Worm (Caenorhabditis elegans): ENCODE data around the gene B0507.6.
A peak's percentile ranks its signal among the peaks of the same experiment; 100 is the strongest.

The B0507.6 gene

ce11 chrV:8785526-8785925, 39.6 kb downstream of the B0507.6 start (continued):
- TF ChIP-seq Y105C5A.15 (GFP tag; IDR thresholded peaks at IDR 0.05) (no peak), Y5F2A.4 (GFP tag; optimal IDR thresholded peaks at IDR 0.05) (no peak), lin-1 (GFP tag; IDR thresholded peaks at IDR 0.05) (no peak), F37D6.2 (tag; optimal IDR thresholded peaks at IDR 0.05) (no peak), zfp-2 (tag; optimal IDR thresholded peaks at IDR 0.05) (no peak), ceh-28 (tag; optimal IDR thresholded peaks at IDR 0.05) (no peak), zfp-3 (GFP tag; conservative IDR thresholded peaks at IDR 0.05) (0 out of 2 replicates have a peak, but pooled peaks have one; percentile 39), php-3 (GFP tag; IDR thresholded peaks at IDR 0.05) (0 out of 2 replicates have a peak, but pooled peaks have one; percentile 29), zip-11 (GFP tag; IDR thresholded peaks at IDR 0.05) (no peak), pqm-1 (tag; optimal IDR thresholded peaks at IDR 0.05) (no peak), mxl-3 (GFP tag; optimal IDR thresholded peaks at IDR 0.05) (peak; percentile 24), nhr-102 (tag; optimal IDR thresholded peaks at IDR 0.05) (peak; percentile 12), R02D3.7 (tag; optimal IDR thresholded peaks at IDR 0.05) (no peak), mes-2 (tag; optimal IDR thresholded peaks at IDR 0.05; ENCODE audit: poor library complexity, severe bottlenecking) (no peak), fos-1 (tag; optimal IDR thresholded peaks at IDR 0.05) (no peak), nhr-10 (tag; optimal IDR thresholded peaks at IDR 0.05) (no peak), dmd-9 (GFP tag; IDR thresholded peaks at IDR 0.05) (no peak), dpl-1 (GFP tag; optimal IDR thresholded peaks at IDR 0.05) (no peak), mdl-1 (tag; optimal IDR thresholded peaks at IDR 0.05) (peak in 1 of 2 experiments; percentile 25), nhr-28 (tag; optimal IDR thresholded peaks at IDR 0.05) (peak; percentile 27), daf-19 (GFP tag; conservative IDR thresholded peaks at IDR 0.05) (no peak), nhr-111 (GFP tag; optimal IDR thresholded peaks at IDR 0.05) (no peak), ztf-7 (tag; optimal IDR thresholded peaks at IDR 0.05) (no peak), lin-13 (GFP tag; optimal IDR thresholded peaks at IDR 0.05) (no peak), tra-1 (GFP tag; IDR thresholded peaks at IDR 0.05) (no peak), jun-1 (tag; optimal IDR thresholded peaks at IDR 0.05) (no peak), hmg-1.1 (GFP tag; IDR thresholded peaks at IDR 0.05) (peak; percentile 73), lin-39 (tag; optimal IDR thresholded peaks at IDR 0.05) (no peak), Y75B8A.6 (GFP tag; IDR thresholded peaks at IDR 0.05) (no peak), mdt-29 (GFP tag; IDR thresholded peaks at IDR 0.05) (no peak), lin-38 (GFP tag; IDR thresholded peaks at IDR 0.05) (no peak), spr-3 (GFP tag; optimal IDR thresholded peaks at IDR 0.05) (no peak), attf-4 (tag; optimal IDR thresholded peaks at IDR 0.05) (no peak), ctbp-1 (GFP tag; IDR thresholded peaks at IDR 0.05) (no peak), rbr-2 (tag; optimal IDR thresholded peaks at IDR 0.05) (peak; percentile 10), snpc-4 (tag; optimal IDR thresholded peaks at IDR 0.05) (no peak), tag-97 (GFP tag; IDR thresholded peaks at IDR 0.05) (no peak), set-16 (GFP tag; IDR thresholded peaks at IDR 0.05) (peak; percentile 95), nhr-76 (tag; optimal IDR thresholded peaks at IDR 0.05) (no peak), lin-15B (tag; optimal IDR thresholded peaks at IDR 0.05) (no peak), aly-2 (tag; optimal IDR thresholded peaks at IDR 0.05) (no peak), nhr-25 (tag; optimal IDR thresholded peaks at IDR 0.05; ENCODE audit: borderline replicate concordance, insufficient read depth) (no peak), ceh-44 (GFP tag; IDR thresholded peaks at IDR 0.05) (no peak), nhr-11 (tag; optimal IDR thresholded peaks at IDR 0.05) (no peak), daf-16 (GFP tag; optimal IDR thresholded peaks at IDR 0.05) (no peak), daf-16 (tag; optimal IDR thresholded peaks at IDR 0.05) (peak; percentile 14), hif-1 (tag; optimal IDR thresholded peaks at IDR 0.05) (peak in 1 of 2 experiments; percentile 23), zag-1 (tag; optimal IDR thresholded peaks at IDR 0.05) (no peak), dmd-6 (GFP tag; IDR thresholded peaks at IDR 0.05) (peak; percentile 18; the same call in 1 of the 2 replicates), ceh-32 (tag; optimal IDR thresholded peaks at IDR 0.05; ENCODE audit: poor library complexity) (no peak), Y48G9A.11 (GFP tag; IDR thresholded peaks at IDR 0.05) (no peak), T26A8.4 (GFP tag; IDR thresholded peaks at IDR 0.05) (no peak), D1046.2 (GFP tag; IDR thresholded peaks at IDR 0.05) (no peak)

All from whole organism, L4 larva.